Fruit fly (Drosophila melanogaster): Measurements from ENCODE around the gene unc-13-4A.

- TF ChIP-seq Dll (optimal IDR thresholded peaks at IDR 0.05) (no peak), usp (GFP tag; optimal IDR thresholded peaks at IDR 0.05) (no peak), EcR (GFP tag; optimal IDR thresholded peaks at IDR 0.05) (no peak), psq (optimal IDR thresholded peaks at IDR 0.05) (no peak)
Observed at dm6 chr3L:7243775-7244438, 68.8 kb downstream of the unc-13-4A start, which contains the start of the genes mRpL50 and mei-P22.
